Fruit fly (Drosophila melanogaster) whole organism, embryonic: ENCODE results near the gene CG15382.
A peak's percentile ranks its signal among the peaks of the same experiment; 100 is the strongest.

Source experiments
- CG10565 ChIP-seq: fragments of 200-800 bp; sonication (Bioruptor generic); optimal IDR thresholded peaks from 3 replicates; lab custom pipeline; 2016; ENCODE audit warnings: missing biosample characterization, mild to moderate bottlenecking, missing genetic modification characterization
- CG13296 ChIP-seq: fragments of 200-800 bp; sonication (Bioruptor generic); optimal IDR thresholded peaks from 3 replicates; lab custom pipeline; 2018; ENCODE audit warnings: missing biosample characterization, mild to moderate bottlenecking, missing genetic modification characterization
- CG13894 ChIP-seq: fragments of 200-800 bp; sonication (Bioruptor generic); optimal IDR thresholded peaks from 3 replicates; lab custom pipeline; 2018; ENCODE audit warnings: missing biosample characterization, mild to moderate bottlenecking, missing genetic modification characterization, moderate library complexity
- CG14710 ChIP-seq: fragments of 200-800 bp; sonication (Bioruptor generic); optimal IDR thresholded peaks from 3 replicates; lab custom pipeline; 2019; ENCODE audit warnings: missing biosample characterization, mild to moderate bottlenecking, missing genetic modification characterization, moderate library complexity
- CG1529 ChIP-seq: fragments of 200-800 bp; sonication (Bioruptor generic); optimal IDR thresholded peaks from 3 replicates; lab custom pipeline; 2018; ENCODE audit warnings: missing biosample characterization, missing genetic modification characterization
- CG1647 ChIP-seq: fragments of 200-800 bp; sonication (Bioruptor generic); optimal IDR thresholded peaks from 3 replicates; lab custom pipeline; 2016; ENCODE audit warnings: missing biosample characterization, missing genetic modification characterization
- CG18476 ChIP-seq: fragments of 200-800 bp; sonication (Bioruptor generic); optimal IDR thresholded peaks from 2 replicates; lab custom pipeline; 2016; ENCODE audit warnings: missing biosample characterization, mild to moderate bottlenecking, missing genetic modification characterization
- CG2120 ChIP-seq: fragments of 200-800 bp; sonication (Bioruptor generic); optimal IDR thresholded peaks from 3 replicates; lab custom pipeline; 2016; ENCODE audit warnings: missing biosample characterization, missing genetic modification characterization
- CG2875 ChIP-seq: fragments of 200-800 bp; sonication (Bioruptor generic); optimal IDR thresholded peaks from 2 replicates; lab custom pipeline; 2017; ENCODE audit warnings: missing biosample characterization, mild to moderate bottlenecking, missing genetic modification characterization, missing genetic modification reagents
- CG33557 ChIP-seq: fragments of 200-800 bp; sonication (Bioruptor generic); optimal IDR thresholded peaks from 2 replicates; lab custom pipeline; 2019; ENCODE audit warnings: missing biosample characterization, mild to moderate bottlenecking, missing genetic modification characterization, moderate library complexity
- CG34376 ChIP-seq: fragments of 200-800 bp; sonication (Bioruptor generic); optimal IDR thresholded peaks from 2 replicates; lab custom pipeline; 2018; ENCODE audit warnings: missing biosample characterization, mild to moderate bottlenecking, missing genetic modification characterization
- CG3995 ChIP-seq: fragments of 200-800 bp; sonication (Bioruptor generic); optimal IDR thresholded peaks from 3 replicates; lab custom pipeline; 2016; ENCODE audit warnings: missing biosample characterization, missing genetic modification characterization
- CG5245 ChIP-seq: fragments of 200-800 bp; sonication (Bioruptor generic); optimal IDR thresholded peaks from 3 replicates; lab custom pipeline; 2016; ENCODE audit warnings: missing biosample characterization, missing genetic modification characterization
- CG7357 ChIP-seq: fragments of 200-800 bp; sonication (Bioruptor generic); IDR thresholded peaks from 3 replicates; pipeline ENCODE4 v1.3.6; 2022; ENCODE audit warnings: missing biosample characterization, missing genetic modification characterization
- CG9797 ChIP-seq: fragments of 200-800 bp; sonication (Bioruptor generic); optimal IDR thresholded peaks from 3 replicates; lab custom pipeline; 2018; ENCODE audit warnings: missing biosample characterization, mild to moderate bottlenecking, missing genetic modification characterization
- CG9932 ChIP-seq: fragments of 200-800 bp; sonication (Bioruptor generic); IDR thresholded peaks from 2 replicates; pipeline ENCODE4 v1.3.6; 2022; ENCODE audit warnings: missing biosample characterization, missing genetic modification characterization
- Dbx ChIP-seq: fragments of 200-800 bp; sonication (Bioruptor generic); IDR thresholded peaks from 3 replicates; pipeline ENCODE4 v1.3.6; 2022; ENCODE audit warnings: missing biosample characterization, missing genetic modification characterization
- Dp ChIP-seq: fragments of 200-800 bp; sonication (Bioruptor generic); optimal IDR thresholded peaks from 2 replicates; lab custom pipeline; 2018; ENCODE audit warnings: missing biosample characterization, mild to moderate bottlenecking, missing genetic modification characterization, moderate library complexity
- Dref ChIP-seq: fragments of 200-800 bp; sonication (Bioruptor generic); IDR thresholded peaks from 2 replicates; pipeline ENCODE4 v1.3.6; 2022; ENCODE audit warnings: missing biosample characterization, missing genetic modification characterization
- Hey ChIP-seq: fragments of 200-800 bp; sonication (Bioruptor generic); optimal IDR thresholded peaks from 3 replicates; lab custom pipeline; 2018; ENCODE audit warnings: missing biosample characterization, mild to moderate bottlenecking, missing genetic modification characterization
- Hr51 ChIP-seq, 2 experiments: fragments of 200-800 bp; sonication (Bioruptor generic); optimal IDR thresholded peaks; 2 replicates in 1 of 2; 3 replicates in 1 of 2; lab custom pipeline; 2016 to 2018; ENCODE audit warnings: missing biosample characterization in 2 of 2, missing genetic modification characterization in 2 of 2, mild to moderate bottlenecking in 1 of 2, moderate library complexity in 1 of 2
- Jarid2 ChIP-seq: fragments of 200-800 bp; sonication (Bioruptor generic); optimal IDR thresholded peaks from 3 replicates; lab custom pipeline; 2017; ENCODE audit warnings: mild to moderate bottlenecking, missing biosample characterization, missing genetic modification reagents, missing genetic modification characterization
- Kr ChIP-seq: fragments of 200-800 bp; sonication (Bioruptor generic); optimal IDR thresholded peaks from 2 replicates; lab custom pipeline; 2017; ENCODE audit warnings: missing biosample characterization, mild to moderate bottlenecking, missing genetic modification characterization
- Lim3 ChIP-seq: fragments of 200-800 bp; sonication (Bioruptor generic); IDR thresholded peaks from 2 replicates; pipeline ENCODE4 v1.3.6; 2022; ENCODE audit warnings: missing biosample characterization, missing genetic modification characterization
- Max ChIP-seq: fragments of 200-800 bp; sonication (Bioruptor generic); optimal IDR thresholded peaks from 2 replicates; lab custom pipeline; 2016; ENCODE audit warnings: missing biosample characterization, mild to moderate bottlenecking, missing genetic modification characterization
- Med ChIP-seq: fragments of 200-800 bp; sonication (Bioruptor generic); peaks from one replicate; lab custom pipeline; 2016; ENCODE audit warnings: missing biosample characterization, missing genetic modification characterization, mild to moderate bottlenecking, inconsistent platforms, moderate library complexity
- Opbp ChIP-seq: fragments of 200-800 bp; sonication (Bioruptor generic); IDR thresholded peaks from 3 replicates; pipeline ENCODE4 v1.3.6; 2022; ENCODE audit warnings: missing biosample characterization, missing genetic modification characterization; ENCODE audit not compliant: partially characterized antibody
- Rfx ChIP-seq: fragments of 200-800 bp; sonication (Bioruptor generic); IDR thresholded peaks from 2 replicates; pipeline ENCODE4 v1.3.6; 2022; ENCODE audit warnings: missing biosample characterization, missing genetic modification characterization
- Xbp1 ChIP-seq: fragments of 200-800 bp; sonication (Bioruptor generic); optimal IDR thresholded peaks from 3 replicates; lab custom pipeline; 2016; ENCODE audit warnings: missing biosample characterization, mild to moderate bottlenecking, missing genetic modification characterization
- ab ChIP-seq: fragments of 200-800 bp; sonication (Bioruptor generic); optimal IDR thresholded peaks from 2 replicates; lab custom pipeline; 2016; ENCODE audit warnings: missing biosample characterization, missing genetic modification characterization
- abd-A ChIP-seq: fragments of 200-800 bp; sonication (Bioruptor generic); optimal IDR thresholded peaks from 3 replicates; lab custom pipeline; 2019; ENCODE audit warnings: missing biosample characterization, mild to moderate bottlenecking, missing genetic modification characterization, moderate library complexity
- ac ChIP-seq: fragments of 200-800 bp; sonication (Bioruptor generic); optimal IDR thresholded peaks from 3 replicates; lab custom pipeline; 2017; ENCODE audit warnings: missing biosample characterization, mild to moderate bottlenecking, missing genetic modification characterization
- aop ChIP-seq: fragments of 200-800 bp; sonication (Bioruptor generic); IDR thresholded peaks from 2 replicates; pipeline ENCODE4 v1.3.6; 2022; ENCODE audit warnings: missing biosample characterization, missing genetic modification characterization
- az2 ChIP-seq: fragments of 200-800 bp; sonication (Bioruptor generic); optimal IDR thresholded peaks from 3 replicates; lab custom pipeline; 2016; ENCODE audit warnings: missing biosample characterization, missing genetic modification characterization
- chif ChIP-seq, 2 experiments: fragments of 200-800 bp; sonication (Bioruptor generic); optimal IDR thresholded peaks; 3 replicates each; lab custom pipeline; 2016; ENCODE audit warnings: missing biosample characterization in 2 of 2, missing genetic modification characterization in 2 of 2
- ci ChIP-seq: fragments of 200-800 bp; sonication (Bioruptor generic); IDR thresholded peaks from 3 replicates; pipeline ENCODE4 v1.3.6; 2022; ENCODE audit warnings: missing biosample characterization, missing genetic modification characterization
- crc ChIP-seq: fragments of 200-800 bp; sonication (Bioruptor generic); optimal IDR thresholded peaks from 2 replicates; lab custom pipeline; 2016; ENCODE audit warnings: missing biosample characterization, missing genetic modification characterization
- croc ChIP-seq: fragments of 200-800 bp; sonication (Bioruptor generic); conservative IDR thresholded peaks from 3 replicates; pipeline ENCODE4 v1.3.6; 2022; ENCODE audit warnings: missing biosample characterization, missing genetic modification characterization
- fd96Cb ChIP-seq: fragments of 200-800 bp; sonication (Bioruptor generic); optimal IDR thresholded peaks from 2 replicates; lab custom pipeline; 2018; ENCODE audit warnings: missing biosample characterization, mild to moderate bottlenecking, missing genetic modification characterization, moderate library complexity
- grau ChIP-seq: fragments of 200-800 bp; optimal IDR thresholded peaks from 3 replicates; lab custom pipeline; 2019; ENCODE audit warnings: missing biosample characterization, mild to moderate bottlenecking, missing genetic modification characterization, moderate library complexity
- insv ChIP-seq, 2 experiments: fragments of 200-800 bp; sonication (Bioruptor generic); optimal IDR thresholded peaks; 3 replicates each; lab custom pipeline; 2016 to 2018; ENCODE audit warnings: missing biosample characterization in 2 of 2, missing genetic modification characterization in 2 of 2
- lbe ChIP-seq: fragments of 200-800 bp; sonication (Bioruptor generic); optimal IDR thresholded peaks from 2 replicates; lab custom pipeline; 2016; ENCODE audit warnings: missing biosample characterization, mild to moderate bottlenecking, missing genetic modification characterization
- maf-S ChIP-seq: fragments of 200-800 bp; sonication (Bioruptor generic); optimal IDR thresholded peaks from 2 replicates; lab custom pipeline; 2016; ENCODE audit warnings: missing biosample characterization, missing genetic modification characterization
- phol ChIP-seq: fragments of 200-800 bp; sonication (Bioruptor generic); optimal IDR thresholded peaks from 3 replicates; lab custom pipeline; 2018; ENCODE audit warnings: missing biosample characterization, mild to moderate bottlenecking, missing genetic modification characterization, moderate library complexity
- slbo ChIP-seq: fragments of 200-800 bp; sonication (Bioruptor generic); IDR thresholded peaks from 2 replicates; pipeline ENCODE4 v1.3.6; 2022; ENCODE audit warnings: missing biosample characterization, missing genetic modification characterization
- sug ChIP-seq: fragments of 200-800 bp; optimal IDR thresholded peaks from 2 replicates; lab custom pipeline; 2019; ENCODE audit warnings: missing biosample characterization, mild to moderate bottlenecking, missing genetic modification characterization, moderate library complexity
- ttk ChIP-seq: fragments of 200-800 bp; sonication (Bioruptor generic); IDR thresholded peaks from 2 replicates; pipeline ENCODE4 v2.1.2; 2022; ENCODE audit warnings: missing biosample characterization, missing genetic modification characterization
- wek ChIP-seq: fragments of 200-800 bp; sonication (Bioruptor generic); optimal IDR thresholded peaks from 3 replicates; lab custom pipeline; 2018; ENCODE audit warnings: missing biosample characterization, mild to moderate bottlenecking, missing genetic modification characterization, moderate library complexity
- zf30C ChIP-seq: fragments of 200-800 bp; sonication (Bioruptor generic); optimal IDR thresholded peaks from 3 replicates; lab custom pipeline; 2018; ENCODE audit warnings: missing biosample characterization, mild to moderate bottlenecking, missing genetic modification characterization

Gene CG15382

dm6 chr2L:2175930-2176643 is 20.5 kb downstream of the CG15382 start (continued):
- TF ChIP-seq ttk (GFP tag; lab: Robert Waterston, UW) (no peak), Max (GFP tag; lab: Kevin White, UChicago) (peak; percentile 9), slbo (GFP tag; lab: Robert Waterston, UW) (peak; percentile 46; the same call in 1 of the 2 replicates), CG3995 (GFP tag; lab: Kevin White, UChicago) (peak; percentile 58), CG2875 (GFP tag; lab: Kevin White, UChicago) (no peak), CG33557 (GFP tag; lab: Kevin White, UChicago) (no peak), CG10565 (GFP tag; lab: Kevin White, UChicago) (no peak), Med (GFP tag; lab: Kevin White, UChicago) (peak; percentile 83), abd-A (tag; lab: Kevin White, UChicago) (no peak), CG1529 (GFP tag; lab: Kevin White, UChicago) (no peak), fd96Cb (tag; lab: Kevin White, UChicago) (peak; percentile 19), CG9932 (peak; percentile 62), Dp (GFP tag; lab: Kevin White, UChicago) (no peak), zf30C (no peak), wek (GFP tag; lab: Kevin White, UChicago) (no peak), Dbx (peak; percentile 65; the same call in 2 of the 3 replicates), croc (GFP tag; lab: Robert Waterston, UW) (0 out of 3 replicates have a peak, but pooled peaks have one; percentile 15), Hey (tag; lab: Kevin White, UChicago) (no peak), CG1647 (GFP tag; lab: Kevin White, UChicago) (no peak), CG34376 (GFP tag; lab: Kevin White, UChicago) (no peak), CG13296 (peak; percentile 68), CG13894 (tag; lab: Kevin White, UChicago) (peak; percentile 27), Rfx (GFP tag; lab: Robert Waterston, UW) (no peak; the same call in none of the 2 replicates), phol (tag; lab: Kevin White, UChicago) (peak; percentile 54), insv (GFP tag; optimal IDR thresholded peaks at IDR 0.05; lab: Kevin White, UChicago) (no peak), chif (GFP tag; optimal IDR thresholded peaks at IDR 0.05; lab: Kevin White, UChicago) (no peak), Dref (no peak), crc (no peak), ab (GFP tag; lab: Kevin White, UChicago) (no peak), ci (GFP tag; lab: Robert Waterston, UW) (0 out of 3 replicates have a peak, but pooled peaks have one; percentile 10), CG7357 (GFP tag; lab: Robert Waterston, UW) (no peak), CG14710 (tag; lab: Kevin White, UChicago) (no peak), CG5245 (GFP tag; lab: Kevin White, UChicago) (peak; percentile 14), aop (GFP tag; lab: Robert Waterston, UW) (peak; percentile 76; the same call in 1 of the 2 replicates), az2 (GFP tag; lab: Kevin White, UChicago) (no peak), lbe (no peak), grau (tag; lab: Kevin White, UChicago) (peak; percentile 77), CG2120 (GFP tag; lab: Kevin White, UChicago) (peak; percentile 79), ac (GFP tag; lab: Kevin White, UChicago) (no peak), sug (tag; lab: Kevin White, UChicago) (peak; percentile 39), Hr51 (GFP tag; optimal IDR thresholded peaks at IDR 0.05; lab: Kevin White, UChicago) (peak in 1 of 2 experiments; percentile 77), maf-S (GFP tag; lab: Kevin White, UChicago) (no peak), Xbp1 (peak; percentile 24), CG9797 (GFP tag; lab: Kevin White, UChicago) (no peak), Lim3 (GFP tag; lab: Robert Waterston, UW) (no peak), CG18476 (GFP tag; lab: Kevin White, UChicago) (peak; percentile 6), Jarid2 (GFP tag; lab: Kevin White, UChicago) (peak; percentile 15), Opbp (GFP tag; lab: Robert Waterston, UW) (no peak), Kr (GFP tag; lab: Kevin White, UChicago) (no peak)
